Worm (Caenorhabditis elegans): ENCODE measurements around the gene K07D4.4.

ce11 chrII:4004614-4005013 lies 27.6 kb downstream of the K07D4.4 start, which contains the start of gene ephx-1:
- TF ChIP-seq ets-7 (tag; optimal IDR thresholded peaks at IDR 0.05), result no peak
- TF ChIP-seq tbx-11 (GFP tag; IDR thresholded peaks at IDR 0.05), result no peak
- TF ChIP-seq tra-4 (tag; optimal IDR thresholded peaks at IDR 0.05), result no peak

Measured in whole organism, early embryonic.